Worm (Caenorhabditis elegans): Measurements from ENCODE around the gene bcat-1.

bcat-1 gene

ce11 chrX:12872022-12872888, 5.0 kb upstream of the bcat-1 start (continued):
- TF ChIP-seq unc-62 (GFP tag; optimal IDR thresholded peaks at IDR 0.05) (peak; percentile 77), dox-1 (GFP tag; IDR thresholded peaks at IDR 0.05) (peak; percentile 85), T07F8.4 (tag; optimal IDR thresholded peaks at IDR 0.05) (no peak), ceh-27 (GFP tag; optimal IDR thresholded peaks at IDR 0.05) (no peak), somi-1 (GFP tag; optimal IDR thresholded peaks at IDR 0.05) (peak; percentile 91), madf-8 (GFP tag; conservative IDR thresholded peaks at IDR 0.05) (no peak), F49E8.2 (tag; optimal IDR thresholded peaks at IDR 0.05; ENCODE audit: insufficient read depth) (no peak), die-1 (tag; optimal IDR thresholded peaks at IDR 0.05) (peak; percentile 40), Y67H2A.10 (GFP tag; conservative IDR thresholded peaks at IDR 0.05) (no peak), Y53F4B.3 (GFP tag; IDR thresholded peaks at IDR 0.05) (no peak), zfh-2 (GFP tag; conservative IDR thresholded peaks at IDR 0.05) (peak; percentile 93), snpc-4 (GFP tag; optimal IDR thresholded peaks at IDR 0.05) (no peak), snpc-4 (tag; optimal IDR thresholded peaks at IDR 0.05) (peak in 2 of 4 experiments; percentile 44 to 51), let-607 (tag; optimal IDR thresholded peaks at IDR 0.05) (peak; percentile 90 to 96), pbrm-1 (GFP tag; IDR thresholded peaks at IDR 0.05) (peak; percentile 67), him-1 (tag; optimal IDR thresholded peaks at IDR 0.05) (no peak), attf-6 (GFP tag; IDR thresholded peaks at IDR 0.05) (no peak), Y95B8A.8 (GFP tag; IDR thresholded peaks at IDR 0.05) (no peak), cebp-1 (GFP tag; IDR thresholded peaks at IDR 0.05) (peak; percentile 95), cebp-1 (tag; optimal IDR thresholded peaks at IDR 0.05) (peak; percentile 98), F23B12.7 (tag; optimal IDR thresholded peaks at IDR 0.05; ENCODE audit: insufficient read depth) (peak; percentile 14), lin-35 (GFP tag; optimal IDR thresholded peaks at IDR 0.05) (no peak), egl-18 (GFP tag; IDR thresholded peaks at IDR 0.05) (no peak), aptf-3 (GFP tag; IDR thresholded peaks at IDR 0.05) (no peak), rpc-1 (optimal IDR thresholded peaks at IDR 0.05) (no peak), rpc-1 (tag; optimal IDR thresholded peaks at IDR 0.05) (no peak), tbp1 (GFP tag; optimal IDR thresholded peaks at IDR 0.05) (peak; percentile 67), hrde-1 (tag; optimal IDR thresholded peaks at IDR 0.05; ENCODE audit: borderline replicate concordance) (no peak), tbx-9 (tag; optimal IDR thresholded peaks at IDR 0.05; ENCODE audit: borderline replicate concordance) (no peak), lin-26 (GFP tag; IDR thresholded peaks at IDR 0.05) (0 out of 2 replicates have a peak, but pooled peaks have one; percentile 49), mes-4 (tag; optimal IDR thresholded peaks at IDR 0.05) (no peak), ZK185.1 (tag; optimal IDR thresholded peaks at IDR 0.05; ENCODE audit: poor library complexity, severe bottlenecking) (no peak), B0261.1 (tag; optimal IDR thresholded peaks at IDR 0.05) (peak; percentile 5), repo-1 (tag; optimal IDR thresholded peaks at IDR 0.05) (peak; percentile 57), ztf-26 (tag; optimal IDR thresholded peaks at IDR 0.05) (peak; percentile 90), hsf-1 (GFP tag; IDR thresholded peaks at IDR 0.05) (no peak), nhr-80 (tag; optimal IDR thresholded peaks at IDR 0.05) (peak; percentile 100), hmg-20 (GFP tag; IDR thresholded peaks at IDR 0.05) (no peak), chd-7 (tag; optimal IDR thresholded peaks at IDR 0.05) (peak; percentile 97), madf-10 (tag; optimal IDR thresholded peaks at IDR 0.05) (peak; percentile 72), egl-44 (GFP tag; IDR thresholded peaks at IDR 0.05) (peak; percentile 76), fkh-3 (tag; optimal IDR thresholded peaks at IDR 0.05) (no peak), dpl-1 (GFP tag; optimal IDR thresholded peaks at IDR 0.05) (no peak), aptf-2 (GFP tag; conservative IDR thresholded peaks at IDR 0.05) (no peak), unc-130 (GFP tag; optimal IDR thresholded peaks at IDR 0.05) (no peak), gei-17 (GFP tag; optimal IDR thresholded peaks at IDR 0.05) (peak; percentile 70)

Measured in whole organism, young adult.